Fruit fly (Drosophila melanogaster) whole organism, embryonic: ENCODE results near the gene CG10019.

Experiments
- Bdp1 ChIP-seq: fragments of 200-800 bp; sonication (Bioruptor generic); optimal IDR thresholded peaks from 3 replicates; lab custom pipeline; 2016; ENCODE audit warnings: missing biosample characterization, missing genetic modification characterization
- CG1024 ChIP-seq: fragments of 200-800 bp; sonication (Bioruptor generic); IDR thresholded peaks from 2 replicates; pipeline ENCODE4 v1.3.6; 2022; ENCODE audit warnings: missing biosample characterization, missing genetic modification characterization
- CG10565 ChIP-seq: fragments of 200-800 bp; sonication (Bioruptor generic); optimal IDR thresholded peaks from 3 replicates; lab custom pipeline; 2016; ENCODE audit warnings: missing biosample characterization, mild to moderate bottlenecking, missing genetic modification characterization
- CG10654 ChIP-seq: fragments of 200-800 bp; sonication (Bioruptor generic); optimal IDR thresholded peaks from 2 replicates; lab custom pipeline; 2016; ENCODE audit warnings: missing biosample characterization, missing genetic modification characterization
- CG11696 ChIP-seq: fragments of 200-800 bp; sonication (Bioruptor generic); IDR thresholded peaks from 2 replicates; pipeline ENCODE4 v1.3.6; 2022; ENCODE audit warnings: missing biosample characterization, missing genetic modification characterization
- CG13123 ChIP-seq: fragments of 200-800 bp; sonication (Bioruptor generic); optimal IDR thresholded peaks from 2 replicates; lab custom pipeline; 2016; ENCODE audit warnings: missing biosample characterization, missing genetic modification characterization
- CG13775 ChIP-seq: fragments of 200-800 bp; sonication (Bioruptor generic); optimal IDR thresholded peaks from 3 replicates; lab custom pipeline; 2017; ENCODE audit warnings: missing biosample characterization, mild to moderate bottlenecking, missing genetic modification characterization
- CG1602 ChIP-seq: fragments of 200-800 bp; sonication (Bioruptor generic); optimal IDR thresholded peaks from 3 replicates; lab custom pipeline; 2016; ENCODE audit warnings: missing biosample characterization, missing genetic modification characterization
- CG16863 ChIP-seq: fragments of 200-800 bp; sonication (Bioruptor generic); optimal IDR thresholded peaks from 3 replicates; lab custom pipeline; 2016; ENCODE audit warnings: missing biosample characterization, missing genetic modification characterization
- CG18011 ChIP-seq: fragments of 200-800 bp; sonication (Bioruptor generic); optimal IDR thresholded peaks from 2 replicates; lab custom pipeline; 2017; ENCODE audit warnings: missing biosample characterization, missing genetic modification characterization, mild to moderate bottlenecking, moderate library complexity, missing genotype
- CG2712 ChIP-seq: fragments of 200-800 bp; optimal IDR thresholded peaks from 3 replicates; lab custom pipeline; 2019; ENCODE audit warnings: missing biosample characterization, mild to moderate bottlenecking, missing genetic modification characterization, moderate library complexity
- CG2889 ChIP-seq: fragments of 200-800 bp; sonication (Bioruptor generic); IDR thresholded peaks from 3 replicates; pipeline ENCODE4 v1.3.6; 2022; ENCODE audit warnings: missing biosample characterization, missing genetic modification characterization
- CG31441 ChIP-seq: fragments of 200-800 bp; sonication (Bioruptor generic); IDR thresholded peaks from 2 replicates; pipeline ENCODE4 v1.3.6; 2022; ENCODE audit warnings: missing biosample characterization, missing genetic modification characterization
- CG3407 ChIP-seq: fragments of 200-800 bp; sonication (Bioruptor generic); optimal IDR thresholded peaks from 2 replicates; lab custom pipeline; 2018; ENCODE audit warnings: missing biosample characterization, mild to moderate bottlenecking, missing genetic modification characterization
- CG4424 ChIP-seq: fragments of 200-800 bp; sonication (Bioruptor generic); optimal IDR thresholded peaks from 3 replicates; lab custom pipeline; 2016; ENCODE audit warnings: missing biosample characterization, missing genetic modification characterization
- CG7786 ChIP-seq: fragments of 200-800 bp; sonication (Bioruptor generic); optimal IDR thresholded peaks from 2 replicates; lab custom pipeline; 2016; ENCODE audit warnings: missing biosample characterization, missing genetic modification characterization
- CG7839 ChIP-seq: fragments of 200-800 bp; sonication (Bioruptor generic); optimal IDR thresholded peaks from 3 replicates; lab custom pipeline; 2018; ENCODE audit warnings: missing biosample characterization, mild to moderate bottlenecking, missing genetic modification characterization, moderate library complexity
- CG7963 ChIP-seq: fragments of 200-800 bp; sonication (Bioruptor generic); IDR thresholded peaks from 3 replicates; pipeline ENCODE4 v1.3.6; 2022; ENCODE audit warnings: missing biosample characterization, missing genetic modification characterization; ENCODE audit not compliant: partially characterized antibody
- CG8478 ChIP-seq: fragments of >200 bp; optimal IDR thresholded peaks from 2 replicates; lab custom pipeline; 2018
- CG8944 ChIP-seq: fragments of 200-800 bp; sonication (Bioruptor generic); optimal IDR thresholded peaks from 3 replicates; lab custom pipeline; 2016; ENCODE audit warnings: missing biosample characterization, missing genetic modification characterization
- CoRest ChIP-seq: fragments of 200-800 bp; sonication (Bioruptor generic); optimal IDR thresholded peaks from 3 replicates; lab custom pipeline; 2018; ENCODE audit warnings: missing biosample characterization, mild to moderate bottlenecking, missing genetic modification characterization, moderate library complexity
- E2f1 ChIP-seq: fragments of 200-800 bp; sonication (Bioruptor generic); IDR thresholded peaks from 2 replicates; pipeline ENCODE4 v1.3.6; 2022; ENCODE audit warnings: missing biosample characterization, missing genetic modification characterization
- Fer2 ChIP-seq: fragments of 200-800 bp; sonication (Bioruptor generic); optimal IDR thresholded peaks from 2 replicates; lab custom pipeline; 2018; ENCODE audit warnings: missing biosample characterization, mild to moderate bottlenecking, missing genetic modification characterization, moderate library complexity
- H15 ChIP-seq: fragments of 200-800 bp; sonication (Bioruptor generic); IDR thresholded peaks from 3 replicates; pipeline ENCODE4 v1.3.6; 2022; ENCODE audit warnings: missing biosample characterization, missing genetic modification characterization
- MESR4 ChIP-seq: fragments of 200-800 bp; sonication (Bioruptor generic); optimal IDR thresholded peaks from 2 replicates; lab custom pipeline; 2018; ENCODE audit warnings: missing biosample characterization, mild to moderate bottlenecking, missing genetic modification characterization, moderate library complexity
- MTF-1 ChIP-seq: fragments of 200-800 bp; sonication (Bioruptor generic); optimal IDR thresholded peaks from 2 replicates; lab custom pipeline; 2018; ENCODE audit warnings: missing biosample characterization, mild to moderate bottlenecking, missing genetic modification characterization, borderline replicate concordance
- Meics ChIP-seq: fragments of 200-800 bp; sonication (Bioruptor generic); optimal IDR thresholded peaks from 2 replicates; lab custom pipeline; 2017; ENCODE audit warnings: missing biosample characterization, mild to moderate bottlenecking, missing genetic modification characterization
- NC2β ChIP-seq: fragments of 200-800 bp; sonication (Bioruptor generic); optimal IDR thresholded peaks from 2 replicates; lab custom pipeline; 2016; ENCODE audit warnings: missing biosample characterization, missing genetic modification characterization
- NfI ChIP-seq: fragments of 200-800 bp; sonication (Bioruptor generic); optimal IDR thresholded peaks from 3 replicates; lab custom pipeline; 2018; ENCODE audit warnings: missing biosample characterization, mild to moderate bottlenecking, missing genetic modification characterization, moderate library complexity
- Ptx1 ChIP-seq: fragments of 200-800 bp; sonication (Bioruptor generic); IDR thresholded peaks from 2 replicates; pipeline ENCODE4 v1.3.6; 2022; ENCODE audit warnings: missing biosample characterization, missing genetic modification characterization
- al ChIP-seq: fragments of 200-800 bp; sonication (Bioruptor generic); IDR thresholded peaks from 2 replicates; pipeline ENCODE4 v1.3.6; 2022; ENCODE audit warnings: missing biosample characterization, missing genetic modification characterization
- ap ChIP-seq: fragments of 200-800 bp; sonication (Bioruptor generic); IDR thresholded peaks from 2 replicates; pipeline ENCODE4 v1.3.6; 2022; ENCODE audit warnings: missing biosample characterization, missing genetic modification characterization
- bowl ChIP-seq: fragments of 200-800 bp; sonication (Bioruptor generic); IDR thresholded peaks from 2 replicates; pipeline ENCODE4 v1.3.6; 2022; ENCODE audit warnings: missing biosample characterization, missing genetic modification characterization
- crp ChIP-seq, 2 experiments: fragments of 200-800 bp; sonication (Bioruptor generic); optimal IDR thresholded peaks; 2 replicates in 1 of 2; 3 replicates in 1 of 2; lab custom pipeline; 2017; ENCODE audit warnings: missing biosample characterization in 2 of 2, missing genetic modification characterization in 2 of 2, mild to moderate bottlenecking in 1 of 2, moderate library complexity in 1 of 2
- dmrt11E ChIP-seq: fragments of 200-800 bp; sonication (Bioruptor generic); optimal IDR thresholded peaks from 3 replicates; lab custom pipeline; 2018; ENCODE audit warnings: missing biosample characterization, mild to moderate bottlenecking, missing genetic modification characterization, moderate library complexity
- fd64A ChIP-seq: fragments of 200-800 bp; sonication (Bioruptor generic); optimal IDR thresholded peaks from 3 replicates; lab custom pipeline; 2018; ENCODE audit warnings: missing biosample characterization, mild to moderate bottlenecking, missing genetic modification characterization
- gem ChIP-seq: fragments of 200-800 bp; sonication (Bioruptor generic); optimal IDR thresholded peaks from 2 replicates; lab custom pipeline; 2019; ENCODE audit warnings: missing biosample characterization, mild to moderate bottlenecking, missing genetic modification characterization, moderate library complexity
- ham ChIP-seq: fragments of 200-800 bp; sonication (Bioruptor generic); IDR thresholded peaks from 2 replicates; pipeline ENCODE4 v1.3.6; 2022; ENCODE audit warnings: missing biosample characterization, missing genetic modification characterization
- her ChIP-seq: fragments of 200-800 bp; sonication (Bioruptor generic); optimal IDR thresholded peaks from 2 replicates; lab custom pipeline; 2016; ENCODE audit warnings: missing biosample characterization, missing genetic modification characterization
- kay ChIP-seq: fragments of 200-800 bp; sonication (Bioruptor generic); optimal IDR thresholded peaks from 2 replicates; lab custom pipeline; 2016; ENCODE audit warnings: missing biosample characterization, missing genetic modification characterization
- kni ChIP-seq: fragments of 200-800 bp; sonication (Bioruptor generic); optimal IDR thresholded peaks from 3 replicates; lab custom pipeline; 2017; ENCODE audit warnings: mild to moderate bottlenecking, missing biosample characterization, missing genetic modification reagents, missing genetic modification characterization
- pan ChIP-seq, 4 experiments: fragments of >200 bp in 3 of 4; fragments of 200-800 bp in 1 of 4; sonication (Bioruptor generic) in 1 of 4; optimal IDR thresholded peaks in 3 of 4; IDR thresholded peaks in 1 of 4; 2 replicates each; pipeline versions ENCODE4 v1.3.6 to Lab custom; 2017 to 2022; ENCODE audit warnings: missing biosample characterization in 2 of 4, missing genetic modification characterization in 2 of 4, mixed read lengths in 1 of 4
- pb ChIP-seq: fragments of 200-800 bp; sonication (Bioruptor generic); optimal IDR thresholded peaks from 3 replicates; lab custom pipeline; 2016; ENCODE audit warnings: missing biosample characterization, missing genetic modification characterization
- peb ChIP-seq: fragments of 200-800 bp; sonication (Bioruptor generic); IDR thresholded peaks from 2 replicates; pipeline ENCODE4 v1.3.6; 2022; ENCODE audit warnings: missing biosample characterization, missing genetic modification characterization
- pho ChIP-seq: fragments of 200-800 bp; sonication (Bioruptor generic); optimal IDR thresholded peaks from 2 replicates; lab custom pipeline; 2016; ENCODE audit warnings: missing biosample characterization, missing genetic modification characterization
- ro ChIP-seq: fragments of 200-800 bp; sonication (Bioruptor generic); IDR thresholded peaks from 2 replicates; pipeline ENCODE4 v1.3.6; 2022; ENCODE audit warnings: missing biosample characterization, missing genetic modification characterization
- salm ChIP-seq: fragments of 200-800 bp; sonication (Bioruptor generic); optimal IDR thresholded peaks from 2 replicates; lab custom pipeline; 2018; ENCODE audit warnings: missing biosample characterization, mild to moderate bottlenecking, missing genetic modification characterization
- slp2 ChIP-seq: fragments of 200-800 bp; sonication (Bioruptor generic); optimal IDR thresholded peaks from 2 replicates; lab custom pipeline; 2016; ENCODE audit warnings: missing biosample characterization, missing genetic modification characterization
- tap ChIP-seq: fragments of 200-800 bp; optimal IDR thresholded peaks from 3 replicates; lab custom pipeline; 2019; ENCODE audit warnings: missing biosample characterization, mild to moderate bottlenecking, missing genetic modification characterization, moderate library complexity
- unc-4 ChIP-seq: fragments of 200-800 bp; sonication (Bioruptor generic); IDR thresholded peaks from 2 replicates; pipeline ENCODE4 v1.3.6; 2022; ENCODE audit warnings: missing biosample characterization, missing genetic modification characterization; ENCODE audit not compliant: partially characterized antibody
- zen2 ChIP-seq: fragments of 200-800 bp; sonication (Bioruptor generic); IDR thresholded peaks from 3 replicates; pipeline ENCODE4 v1.3.6; 2022; ENCODE audit warnings: missing biosample characterization, missing genetic modification characterization; ENCODE audit not compliant: partially characterized antibody

The CG10019 gene

dm6 chr2L:3703260-3703659, 27.0 kb upstream of the CG10019 start, which contains the start of gene CG2816 (continued):
- TF ChIP-seq fd64A (GFP tag; lab: Kevin White, UChicago) (no peak), kni (no peak), slp2 (GFP tag; lab: Kevin White, UChicago) (peak; percentile 63), NfI (GFP tag; lab: Kevin White, UChicago) (peak; percentile 78), CG31441 (GFP tag; lab: Robert Waterston, UW) (no peak), CG4424 (GFP tag; lab: Kevin White, UChicago) (no peak), Bdp1 (GFP tag; lab: Kevin White, UChicago) (no peak), MESR4 (no peak), al (GFP tag; lab: Robert Waterston, UW) (peak; percentile 95), ro (GFP tag; lab: Robert Waterston, UW) (no peak), CG7839 (tag; lab: Kevin White, UChicago) (peak; percentile 71), tap (peak; percentile 24), E2f1 (GFP tag; lab: Robert Waterston, UW) (0 out of 2 replicates have a peak, but pooled peaks have one; percentile 33), CG13775 (GFP tag; lab: Kevin White, UChicago) (peak; percentile 26), gem (peak; percentile 81), CoRest (tag; lab: Kevin White, UChicago) (peak; percentile 49), CG11696 (GFP tag; lab: Robert Waterston, UW) (no peak), peb (GFP tag; lab: Robert Waterston, UW) (no peak), CG16863 (peak; percentile 50), CG8944 (GFP tag; lab: Kevin White, UChicago) (peak; percentile 58), CG1024 (GFP tag; lab: Robert Waterston, UW) (no peak), CG7786 (GFP tag; lab: Kevin White, UChicago) (peak; percentile 89), pan (optimal IDR thresholded peaks at IDR 0.05; lab: Kevin White, UChicago) (no peak), pan (GFP tag; optimal IDR thresholded peaks at IDR 0.05 in 1 of 2, IDR thresholded peaks at IDR 0.05 in 1 of 2) (peak in 1 of 2 experiments; percentile 60), MTF-1 (no peak), her (GFP tag; lab: Kevin White, UChicago) (peak; percentile 84), CG2889 (GFP tag; lab: Robert Waterston, UW) (peak; percentile 76; the same call in 2 of the 3 replicates), NC2β (GFP tag; lab: Kevin White, UChicago) (no peak), pho (GFP tag; lab: Kevin White, UChicago) (peak; percentile 88), CG10565 (GFP tag; lab: Kevin White, UChicago) (no peak), CG10654 (GFP tag; lab: Kevin White, UChicago) (peak; percentile 32), CG13123 (GFP tag; lab: Kevin White, UChicago) (no peak), H15 (no peak), zen2 (no peak), crp (GFP tag; optimal IDR thresholded peaks at IDR 0.05; lab: Kevin White, UChicago) (no peak), salm (no peak), CG18011 (GFP tag; lab: Kevin White, UChicago) (peak; percentile 44), unc-4 (no peak), ham (GFP tag; lab: Robert Waterston, UW) (peak; percentile 23; the same call in 1 of the 2 replicates), kay (peak; percentile 53), Ptx1 (GFP tag; lab: Robert Waterston, UW) (peak; percentile 85), CG8478 (lab: Kevin White, UChicago) (no peak), Meics (GFP tag; lab: Kevin White, UChicago) (peak; percentile 44), CG7963 (GFP tag; lab: Robert Waterston, UW) (no peak), CG2712 (tag; lab: Kevin White, UChicago) (no peak), ap (peak; percentile 69), Fer2 (tag; lab: Kevin White, UChicago) (peak; percentile 36), bowl (GFP tag; lab: Robert Waterston, UW) (no peak), pb (no peak), dmrt11E (no peak), CG1602 (GFP tag; lab: Kevin White, UChicago) (no peak), CG3407 (GFP tag; lab: Kevin White, UChicago) (no peak)
